Worm (Caenorhabditis elegans) whole organism, L1 larva: ENCODE data around the gene F32D8.4.
A peak's percentile ranks its signal among the peaks of the same experiment; 100 is the strongest.

ENCODE experiments used
- C04F5.9 ChIP-seq: sonication (generic microtip); optimal IDR thresholded peaks from 2 replicates; lab custom pipeline; 2016; ENCODE audit warnings: missing genetic modification characterization, missing compliant biosample characterization
- C34B4.2 ChIP-seq: sonication (generic microtip); optimal IDR thresholded peaks from 2 replicates; lab custom pipeline; 2017; ENCODE audit warnings: mild to moderate bottlenecking, missing genetic modification characterization, missing compliant biosample characterization
- F16B12.6 ChIP-seq: fragments of 150-350 bp; optimal IDR thresholded peaks from 2 replicates; lab custom pipeline; 2014; ENCODE audit warnings: missing biosample characterization, missing genetic modification characterization
- aly-2 ChIP-seq: fragments of 150-350 bp; optimal IDR thresholded peaks from 2 replicates; lab custom pipeline; 2014; ENCODE audit warnings: missing biosample characterization, missing genetic modification characterization
- ceh-82 ChIP-seq, 3 experiments: fragments of 150-350 bp in 1 of 3; sonication (generic microtip) in 2 of 3; optimal IDR thresholded peaks; 2 replicates each; lab custom pipeline; 2014 to 2017; ENCODE audit warnings: missing biosample characterization in 3 of 3, missing genetic modification characterization in 3 of 3
- ceh-90 ChIP-seq: sonication (generic microtip); optimal IDR thresholded peaks from 2 replicates; lab custom pipeline; 2016; ENCODE audit warnings: missing genetic modification characterization, missing compliant biosample characterization
- ces-1 ChIP-seq: fragments of 150-350 bp; optimal IDR thresholded peaks from 2 replicates; lab custom pipeline; 2014; ENCODE audit warnings: missing biosample characterization, missing genetic modification reagents, missing genetic modification characterization
- dsc-1 ChIP-seq: sonication (generic microtip); optimal IDR thresholded peaks from 2 replicates; lab custom pipeline; 2016; ENCODE audit warnings: mild to moderate bottlenecking, missing genetic modification characterization, missing compliant biosample characterization
- efl-1 ChIP-seq, 4 experiments: fragments of 150-350 bp; optimal IDR thresholded peaks in 3 of 4; peaks in 1 of 4; 1 replicate in 1 of 4; 2 replicates in 3 of 4; lab custom pipeline; 2014; ENCODE audit warnings: missing biosample characterization in 2 of 4, missing genetic modification characterization in 2 of 4, missing genetic modification reagents in 2 of 4
- efl-3 ChIP-seq: fragments of 200-800 bp; sonication (Bioruptor generic); optimal IDR thresholded peaks from 2 replicates; lab custom pipeline; 2018; ENCODE audit warnings: mild to moderate bottlenecking, missing genetic modification characterization, missing compliant biosample characterization
- egl-13 ChIP-seq: sonication (generic microtip); optimal IDR thresholded peaks from 2 replicates; lab custom pipeline; 2016; ENCODE audit warnings: missing genotype, missing genetic modification reagents, missing genetic modification characterization, missing compliant biosample characterization
- ets-5 ChIP-seq: fragments of 200-800 bp; sonication (Bioruptor generic); IDR thresholded peaks from 2 replicates; pipeline ENCODE4 v1.3.6; 2022; ENCODE audit warnings: missing genetic modification characterization, missing compliant biosample characterization
- fkh-4 ChIP-seq: sonication (generic microtip); optimal IDR thresholded peaks from 2 replicates; lab custom pipeline; 2016; ENCODE audit warnings: missing compliant biosample characterization, missing genetic modification characterization, borderline replicate concordance
- fos-1 ChIP-seq: fragments of 150-350 bp; optimal IDR thresholded peaks from 2 replicates; lab custom pipeline; 2014; ENCODE audit warnings: missing biosample characterization, missing genetic modification characterization
- hlh-17 ChIP-seq: fragments of 200-800 bp; sonication (Bioruptor generic); optimal IDR thresholded peaks from 2 replicates; lab custom pipeline; 2018; ENCODE audit warnings: missing genetic modification characterization, mild to moderate bottlenecking, missing compliant biosample characterization, moderate library complexity, borderline replicate concordance
- irx-1 ChIP-seq: sonication (generic microtip); optimal IDR thresholded peaks from 2 replicates; lab custom pipeline; 2016; ENCODE audit warnings: missing genetic modification characterization, missing compliant biosample characterization
- isw-1 ChIP-seq: fragments of 200-800 bp; sonication (Bioruptor generic); IDR thresholded peaks from 2 replicates; pipeline ENCODE4 v1.3.6; 2022; ENCODE audit warnings: missing genetic modification characterization, missing compliant biosample characterization
- lin-14 ChIP-seq: fragments of 200-800 bp; sonication (Bioruptor generic); optimal IDR thresholded peaks from 2 replicates; lab custom pipeline; 2018; ENCODE audit warnings: mild to moderate bottlenecking, missing genetic modification characterization, moderate library complexity, missing compliant biosample characterization
- lin-35 ChIP-seq, 2 experiments: fragments of 150-350 bp; optimal IDR thresholded peaks; 2 replicates each; lab custom pipeline; 2014; ENCODE audit warnings: missing biosample characterization in 2 of 2, missing genetic modification characterization in 2 of 2, missing genetic modification reagents in 2 of 2
- lin-39 ChIP-seq: fragments of 150-350 bp; optimal IDR thresholded peaks from 2 replicates; lab custom pipeline; 2014; ENCODE audit warnings: missing biosample characterization, missing genetic modification reagents, missing genetic modification characterization
- lir-3 ChIP-seq: sonication (generic microtip); optimal IDR thresholded peaks from 2 replicates; lab custom pipeline; 2016; ENCODE audit warnings: mild to moderate bottlenecking, missing genetic modification characterization, moderate library complexity, missing compliant biosample characterization; ENCODE audit not compliant: poor library complexity
- lsy-2 ChIP-seq, 2 experiments: fragments of 150-350 bp; optimal IDR thresholded peaks; 2 replicates each; lab custom pipeline; 2014; ENCODE audit warnings: missing biosample characterization in 2 of 2, missing genetic modification characterization in 2 of 2
- mab-9 ChIP-seq: fragments of 200-800 bp; sonication (Bioruptor generic); IDR thresholded peaks from 2 replicates; pipeline ENCODE4 v1.3.6; 2022; ENCODE audit warnings: missing genetic modification reagents, missing genetic modification characterization, missing compliant biosample characterization
- mdl-1 ChIP-seq, 2 experiments: fragments of 150-350 bp; optimal IDR thresholded peaks; 2 replicates each; lab custom pipeline; 2014 to 2017; ENCODE audit warnings: missing biosample characterization in 2 of 2, missing genetic modification characterization in 2 of 2, inconsistent platforms in 1 of 2
- mef-2 ChIP-seq: fragments of 150-350 bp; optimal IDR thresholded peaks from 2 replicates; lab custom pipeline; 2014; ENCODE audit warnings: missing biosample characterization, missing genetic modification characterization
- nhr-11 ChIP-seq: fragments of 150-350 bp; optimal IDR thresholded peaks from 2 replicates; lab custom pipeline; 2014; ENCODE audit warnings: missing biosample characterization, missing genetic modification characterization
- nhr-12 ChIP-seq: sonication (generic microtip); optimal IDR thresholded peaks from 2 replicates; lab custom pipeline; 2017; ENCODE audit warnings: missing biosample characterization, missing genetic modification characterization
- nhr-19 ChIP-seq: fragments of 200-800 bp; sonication (Bioruptor generic); conservative IDR thresholded peaks from 2 replicates; pipeline ENCODE4 v1.3.6; 2022; ENCODE audit warnings: missing genetic modification characterization, missing compliant biosample characterization
- nhr-20 ChIP-seq: sonication (generic microtip); optimal IDR thresholded peaks from 2 replicates; lab custom pipeline; 2016; ENCODE audit warnings: mild to moderate bottlenecking, missing genetic modification characterization, missing compliant biosample characterization
- nhr-237 ChIP-seq: fragments of 150-350 bp; optimal IDR thresholded peaks from 2 replicates; lab custom pipeline; 2014; ENCODE audit warnings: missing biosample characterization, missing genetic modification characterization
- nhr-28 ChIP-seq: fragments of 150-350 bp; optimal IDR thresholded peaks from 2 replicates; lab custom pipeline; 2014; ENCODE audit warnings: missing biosample characterization, missing genetic modification characterization
- nhr-47 ChIP-seq: sonication (generic microtip); optimal IDR thresholded peaks from 2 replicates; lab custom pipeline; 2016; ENCODE audit warnings: mild to moderate bottlenecking, missing genetic modification characterization, moderate library complexity, missing compliant biosample characterization
- nhr-71 ChIP-seq: sonication (generic microtip); optimal IDR thresholded peaks from 2 replicates; lab custom pipeline; 2016; ENCODE audit warnings: mild to moderate bottlenecking, missing genetic modification characterization, moderate library complexity, missing compliant biosample characterization
- nhr-76 ChIP-seq: sonication (generic microtip); optimal IDR thresholded peaks from 2 replicates; lab custom pipeline; 2017; ENCODE audit warnings: missing biosample characterization, missing genetic modification characterization
- nhr-90 ChIP-seq: sonication (generic microtip); optimal IDR thresholded peaks from 2 replicates; lab custom pipeline; 2016; ENCODE audit warnings: mild to moderate bottlenecking, missing genetic modification characterization, missing compliant biosample characterization; ENCODE audit not compliant: poor library complexity
- pag-3 ChIP-seq: sonication (generic microtip); optimal IDR thresholded peaks from 2 replicates; lab custom pipeline; 2017; ENCODE audit warnings: missing genetic modification characterization, mild to moderate bottlenecking, missing compliant biosample characterization, antibody characterized with exemption, borderline replicate concordance; ENCODE audit not compliant: insufficient read depth
- pqm-1 ChIP-seq: sonication (generic microtip); optimal IDR thresholded peaks from 3 replicates; lab custom pipeline; 2017; ENCODE audit warnings: missing biosample characterization, missing genetic modification characterization
- rnt-1 ChIP-seq: sonication (generic microtip); optimal IDR thresholded peaks from 2 replicates; lab custom pipeline; 2016; ENCODE audit warnings: mild to moderate bottlenecking, missing genetic modification characterization, moderate library complexity, missing compliant biosample characterization
- skn-1 ChIP-seq: fragments of 150-350 bp; optimal IDR thresholded peaks from 2 replicates; lab custom pipeline; 2014; ENCODE audit warnings: missing biosample characterization, missing genetic modification characterization
- snpc-4 ChIP-seq: fragments of 150-350 bp; optimal IDR thresholded peaks from 2 replicates; lab custom pipeline; 2014; ENCODE audit warnings: missing biosample characterization, missing genetic modification characterization
- snu-23 ChIP-seq: sonication (generic microtip); optimal IDR thresholded peaks from 2 replicates; lab custom pipeline; 2016; ENCODE audit warnings: missing genetic modification characterization, missing compliant biosample characterization
- sox-4 ChIP-seq: sonication (generic microtip); optimal IDR thresholded peaks from 2 replicates; lab custom pipeline; 2016; ENCODE audit warnings: missing genetic modification characterization, missing compliant biosample characterization
- sup-37 ChIP-seq: fragments of 200-800 bp; sonication (Bioruptor generic); optimal IDR thresholded peaks from 2 replicates; lab custom pipeline; 2018; ENCODE audit warnings: mild to moderate bottlenecking, missing genetic modification characterization, missing compliant biosample characterization
- tbx-2 ChIP-seq: sonication (generic microtip); optimal IDR thresholded peaks from 2 replicates; lab custom pipeline; 2016; ENCODE audit warnings: missing genetic modification characterization, missing compliant biosample characterization
- unc-30 ChIP-seq: sonication (generic microtip); optimal IDR thresholded peaks from 2 replicates; lab custom pipeline; 2017; ENCODE audit warnings: missing biosample characterization, missing genetic modification characterization
- unc-98 ChIP-seq: fragments of 200-800 bp; sonication (Bioruptor generic); IDR thresholded peaks from 2 replicates; pipeline ENCODE4 v1.3.6; 2022; ENCODE audit warnings: missing genetic modification characterization, missing compliant biosample characterization
- xbp-1 ChIP-seq: sonication (generic microtip); optimal IDR thresholded peaks from 2 replicates; lab custom pipeline; 2016; ENCODE audit warnings: missing genetic modification characterization, missing compliant biosample characterization
- zag-1 ChIP-seq: fragments of 150-350 bp; optimal IDR thresholded peaks from 2 replicates; lab custom pipeline; 2014; ENCODE audit warnings: missing biosample characterization, missing genetic modification characterization
- ztf-4 ChIP-seq: fragments of 150-350 bp; optimal IDR thresholded peaks from 2 replicates; lab custom pipeline; 2014; ENCODE audit warnings: missing biosample characterization, missing genetic modification characterization

Gene F32D8.4

DNA sequence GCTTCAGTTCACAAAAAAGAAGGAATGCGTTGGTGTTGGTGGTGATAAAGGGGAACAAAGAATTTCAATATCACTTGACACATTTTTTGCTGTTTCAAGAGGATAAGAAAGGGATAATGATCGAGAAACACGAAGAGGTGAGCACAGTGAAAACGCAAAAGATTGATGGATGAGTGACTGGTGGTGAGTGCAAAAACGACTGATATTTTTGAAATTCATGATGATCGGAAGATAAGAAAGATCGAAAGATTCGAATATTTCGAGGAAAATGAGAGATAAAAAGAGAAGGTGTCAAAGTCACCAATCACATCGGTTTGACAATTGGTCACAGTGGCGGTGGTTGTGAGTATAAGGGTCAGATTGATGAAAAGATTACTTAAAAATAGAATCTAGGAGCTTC is 22.6 kb upstream of the F32D8.4 start (continued):
- TF ChIP-seq pag-3 = no peak

DNA sequence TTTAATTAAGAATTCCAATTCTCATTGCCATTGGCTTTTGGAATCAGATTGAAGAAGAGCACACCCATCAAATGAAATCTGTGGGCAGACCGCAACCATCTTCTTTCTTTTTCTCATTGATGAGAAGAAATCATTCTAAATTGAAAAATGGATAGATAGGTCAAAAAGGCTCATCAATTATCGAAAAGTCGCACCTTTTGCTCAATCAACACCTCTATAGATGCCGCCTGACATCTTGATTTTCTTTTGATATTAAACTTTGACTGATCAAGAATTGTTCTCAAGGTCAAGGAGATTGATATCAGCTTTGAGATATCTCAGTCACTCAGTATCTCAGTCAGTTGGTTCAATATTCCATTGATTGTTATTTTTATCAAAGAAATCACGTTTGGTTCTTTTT is 16.6 kb upstream of the F32D8.4 start:
- TF ChIP-seq xbp-1 (tag; lab: Kevin White, UChicago) = no peak
- TF ChIP-seq mab-9 (GFP tag; lab: Robert Waterston, UW) = no peak
- TF ChIP-seq F16B12.6 (tag; lab: Kevin White, UChicago) = no peak
- TF ChIP-seq mdl-1 (tag; optimal IDR thresholded peaks at IDR 0.05; lab: Kevin White, UChicago) = no peak
- TF ChIP-seq zag-1 (tag; lab: Kevin White, UChicago) = no peak
- no peak for TF ChIP-seq sup-37 (GFP tag; lab: Kevin White, UChicago)
- no peak for TF ChIP-seq isw-1 (GFP tag; lab: Robert Waterston, UW)
- TF ChIP-seq unc-98 (GFP tag; lab: Robert Waterston, UW) = no peak
- TF ChIP-seq fkh-4 = no peak
- no peak for TF ChIP-seq unc-30 (tag; lab: Kevin White, UChicago)
- no peak for TF ChIP-seq efl-1 (optimal IDR thresholded peaks at IDR 0.05; lab: Kevin White, UChicago)
- no peak for TF ChIP-seq efl-1 (GFP tag; optimal IDR thresholded peaks at IDR 0.05 in 1 of 2; lab: Kevin White, UChicago)
- peak; percentile 51 for TF ChIP-seq nhr-71 (tag; lab: Kevin White, UChicago)
- TF ChIP-seq nhr-47 (tag; lab: Kevin White, UChicago) = no peak
- no peak for TF ChIP-seq mef-2
- TF ChIP-seq lin-39 (tag; lab: Kevin White, UChicago) = peak; percentile 65
- TF ChIP-seq rnt-1 (tag; lab: Kevin White, UChicago) = peak; percentile 49
- TF ChIP-seq nhr-28 (tag; lab: Kevin White, UChicago) = no peak
- no peak for TF ChIP-seq hlh-17 (GFP tag; lab: Kevin White, UChicago)
- no peak for TF ChIP-seq nhr-76 (tag; lab: Kevin White, UChicago)
- no peak for TF ChIP-seq nhr-90 (tag; lab: Kevin White, UChicago)
- TF ChIP-seq lsy-2 (tag; optimal IDR thresholded peaks at IDR 0.05; lab: Kevin White, UChicago) = peak in 1 of 2 experiments; percentile 26
- peak; percentile 44 for TF ChIP-seq lin-14 (GFP tag; lab: Kevin White, UChicago)
- no peak for TF ChIP-seq C04F5.9
- no peak for TF ChIP-seq egl-13 (tag; lab: Kevin White, UChicago)
- TF ChIP-seq lin-35 (GFP tag; optimal IDR thresholded peaks at IDR 0.05; lab: Kevin White, UChicago) = no peak
- TF ChIP-seq aly-2 (tag; lab: Kevin White, UChicago) = no peak
- TF ChIP-seq C34B4.2 = no peak
- TF ChIP-seq nhr-12 (tag; lab: Kevin White, UChicago) = no peak
- no peak for TF ChIP-seq skn-1
- TF ChIP-seq efl-3 (GFP tag; lab: Kevin White, UChicago) = no peak
- no peak for TF ChIP-seq nhr-11 (tag; lab: Kevin White, UChicago)
- TF ChIP-seq ztf-4 (tag; lab: Kevin White, UChicago) = no peak
- peak; percentile 5 for TF ChIP-seq pag-3
- TF ChIP-seq ets-5 = no peak
- no peak for TF ChIP-seq tbx-2 (tag; lab: Kevin White, UChicago)
- no peak for TF ChIP-seq nhr-19
- TF ChIP-seq dsc-1 (tag; lab: Kevin White, UChicago) = no peak
- no peak for TF ChIP-seq sox-4 (tag; lab: Kevin White, UChicago)
- TF ChIP-seq ces-1 (GFP tag; lab: Kevin White, UChicago) = no peak
- TF ChIP-seq snpc-4 (tag; lab: Kevin White, UChicago) = no peak
- TF ChIP-seq fos-1 = no peak
- TF ChIP-seq pqm-1 (tag; lab: Kevin White, UChicago) = no peak
- no peak for TF ChIP-seq snu-23 (GFP tag; lab: Kevin White, UChicago)
- TF ChIP-seq ceh-82 (tag; optimal IDR thresholded peaks at IDR 0.05; lab: Kevin White, UChicago) = no peak
- TF ChIP-seq irx-1 (tag; lab: Kevin White, UChicago) = no peak
- TF ChIP-seq lir-3 (tag; lab: Kevin White, UChicago) = no peak
- TF ChIP-seq ceh-90 (tag; lab: Kevin White, UChicago) = no peak
- no peak for TF ChIP-seq nhr-237 (tag; lab: Kevin White, UChicago)
- no peak for TF ChIP-seq nhr-20 (tag; lab: Kevin White, UChicago)
